Fruit fly (Drosophila melanogaster) whole organism, embryonic: ENCODE data around the gene Cdc42.

Source experiments
- CG11085 ChIP-seq: fragments of 200-800 bp; sonication (Bioruptor generic); IDR thresholded peaks from 2 replicates; pipeline ENCODE4 v1.3.6; 2022; ENCODE audit warnings: missing biosample characterization, missing genetic modification characterization
- CG11093 ChIP-seq: fragments of 200-800 bp; sonication (Bioruptor generic); IDR thresholded peaks from 3 replicates; pipeline ENCODE4 v1.3.6; 2022; ENCODE audit warnings: missing biosample characterization, missing genetic modification characterization
- CG12071 ChIP-seq: fragments of 200-800 bp; sonication (Bioruptor generic); optimal IDR thresholded peaks from 3 replicates; lab custom pipeline; 2018; ENCODE audit warnings: missing biosample characterization, mild to moderate bottlenecking, missing genetic modification characterization
- CG12219 ChIP-seq: fragments of 200-800 bp; sonication (Bioruptor generic); optimal IDR thresholded peaks from 3 replicates; lab custom pipeline; 2018; ENCODE audit warnings: missing biosample characterization, mild to moderate bottlenecking, missing genetic modification characterization
- CG13123 ChIP-seq: fragments of 200-800 bp; sonication (Bioruptor generic); optimal IDR thresholded peaks from 2 replicates; lab custom pipeline; 2016; ENCODE audit warnings: missing biosample characterization, missing genetic modification characterization
- CG13424 ChIP-seq: fragments of 200-800 bp; sonication (Bioruptor generic); optimal IDR thresholded peaks from 2 replicates; lab custom pipeline; 2019; ENCODE audit warnings: missing biosample characterization, mild to moderate bottlenecking, missing genetic modification characterization, moderate library complexity
- CG14014 ChIP-seq: fragments of 200-800 bp; sonication (Bioruptor generic); IDR thresholded peaks from 2 replicates; pipeline ENCODE4 v1.3.6; 2022; ENCODE audit warnings: missing biosample characterization, missing genetic modification characterization
- CG14667 ChIP-seq: fragments of 200-800 bp; sonication (Bioruptor generic); IDR thresholded peaks from 2 replicates; pipeline ENCODE4 v1.3.6; 2022; ENCODE audit warnings: missing biosample characterization, missing genetic modification characterization
- CG15696 ChIP-seq: fragments of 200-800 bp; sonication (Bioruptor generic); optimal IDR thresholded peaks from 2 replicates; lab custom pipeline; 2019; ENCODE audit warnings: missing biosample characterization, mild to moderate bottlenecking, missing genetic modification characterization, moderate library complexity
- CG1603 ChIP-seq: fragments of 200-800 bp; sonication (Bioruptor generic); optimal IDR thresholded peaks from 2 replicates; lab custom pipeline; 2019; ENCODE audit warnings: missing biosample characterization, mild to moderate bottlenecking, missing genetic modification characterization, moderate library complexity
- CG16779 ChIP-seq: fragments of 200-800 bp; sonication (Bioruptor generic); IDR thresholded peaks from 2 replicates; pipeline ENCODE4 v1.3.6; 2022; ENCODE audit warnings: missing biosample characterization, missing genetic modification characterization
- CG17359 ChIP-seq: fragments of 200-800 bp; sonication (Bioruptor generic); optimal IDR thresholded peaks from 3 replicates; lab custom pipeline; 2018; ENCODE audit warnings: missing biosample characterization, mild to moderate bottlenecking, missing genetic modification characterization, moderate library complexity
- CG17802 ChIP-seq: fragments of 200-800 bp; sonication (Bioruptor generic); optimal IDR thresholded peaks from 2 replicates; lab custom pipeline; 2018; ENCODE audit warnings: missing biosample characterization, mild to moderate bottlenecking, missing genetic modification characterization, moderate library complexity
- CG17829 ChIP-seq: fragments of 200-800 bp; optimal IDR thresholded peaks from 2 replicates; lab custom pipeline; 2019; ENCODE audit warnings: missing biosample characterization, mild to moderate bottlenecking, missing genetic modification characterization, moderate library complexity
- CG18262 ChIP-seq: fragments of 200-800 bp; optimal IDR thresholded peaks from 3 replicates; lab custom pipeline; 2019; ENCODE audit warnings: missing biosample characterization, mild to moderate bottlenecking, missing genetic modification characterization, moderate library complexity
- CG18599 ChIP-seq: fragments of 200-800 bp; sonication (Bioruptor generic); optimal IDR thresholded peaks from 3 replicates; lab custom pipeline; 2017; ENCODE audit warnings: missing biosample characterization, missing genetic modification characterization, mild to moderate bottlenecking, moderate library complexity, missing genetic modification reagents
- CG2678 ChIP-seq: fragments of 200-800 bp; sonication (Bioruptor generic); optimal IDR thresholded peaks from 3 replicates; lab custom pipeline; 2019; ENCODE audit warnings: missing biosample characterization, mild to moderate bottlenecking, missing genetic modification characterization, moderate library complexity
- CG8281 ChIP-seq: fragments of 200-800 bp; sonication (Bioruptor generic); optimal IDR thresholded peaks from 2 replicates; lab custom pipeline; 2018; ENCODE audit warnings: missing biosample characterization, mild to moderate bottlenecking, missing genetic modification characterization, moderate library complexity
- CG8765 ChIP-seq: fragments of 200-800 bp; sonication (Bioruptor generic); IDR thresholded peaks from 2 replicates; pipeline ENCODE4 v1.3.6; 2022; ENCODE audit warnings: missing biosample characterization, missing genetic modification characterization
- Gsc ChIP-seq: fragments of 200-800 bp; sonication (Bioruptor generic); IDR thresholded peaks from 2 replicates; pipeline ENCODE4 v1.3.6; 2022; ENCODE audit warnings: missing biosample characterization, missing genetic modification characterization
- HmgD ChIP-seq: fragments of 200-800 bp; sonication (Bioruptor generic); optimal IDR thresholded peaks from 3 replicates; lab custom pipeline; 2016; ENCODE audit warnings: missing biosample characterization, missing genetic modification characterization
- Hr51 ChIP-seq, 2 experiments: fragments of 200-800 bp; sonication (Bioruptor generic); optimal IDR thresholded peaks; 2 replicates in 1 of 2; 3 replicates in 1 of 2; lab custom pipeline; 2016 to 2018; ENCODE audit warnings: missing biosample characterization in 2 of 2, missing genetic modification characterization in 2 of 2, mild to moderate bottlenecking in 1 of 2, moderate library complexity in 1 of 2
- MESR4 ChIP-seq: fragments of 200-800 bp; sonication (Bioruptor generic); optimal IDR thresholded peaks from 2 replicates; lab custom pipeline; 2018; ENCODE audit warnings: missing biosample characterization, mild to moderate bottlenecking, missing genetic modification characterization, moderate library complexity
- Med ChIP-seq: fragments of 200-800 bp; sonication (Bioruptor generic); peaks from one replicate; lab custom pipeline; 2016; ENCODE audit warnings: missing biosample characterization, missing genetic modification characterization, mild to moderate bottlenecking, inconsistent platforms, moderate library complexity
- NFAT ChIP-seq: fragments of 200-800 bp; sonication (Bioruptor generic); IDR thresholded peaks from 2 replicates; pipeline ENCODE4 v1.3.6; 2022; ENCODE audit warnings: missing biosample characterization, missing genetic modification characterization
- Opbp ChIP-seq: fragments of 200-800 bp; sonication (Bioruptor generic); IDR thresholded peaks from 3 replicates; pipeline ENCODE4 v1.3.6; 2022; ENCODE audit warnings: missing biosample characterization, missing genetic modification characterization; ENCODE audit not compliant: partially characterized antibody
- Sin3A ChIP-seq: fragments of >200 bp; optimal IDR thresholded peaks from 2 replicates; lab custom pipeline; 2018
- Sox100B ChIP-seq: fragments of 200-800 bp; sonication (Bioruptor generic); optimal IDR thresholded peaks from 3 replicates; lab custom pipeline; 2018; ENCODE audit warnings: missing biosample characterization, mild to moderate bottlenecking, missing genetic modification characterization
- Sry-β ChIP-seq: fragments of 200-800 bp; sonication (Bioruptor generic); optimal IDR thresholded peaks from 2 replicates; lab custom pipeline; 2018; ENCODE audit warnings: missing biosample characterization, mild to moderate bottlenecking, missing genetic modification characterization, moderate library complexity
- abd-A ChIP-seq: fragments of 200-800 bp; sonication (Bioruptor generic); optimal IDR thresholded peaks from 3 replicates; lab custom pipeline; 2019; ENCODE audit warnings: missing biosample characterization, mild to moderate bottlenecking, missing genetic modification characterization, moderate library complexity
- amos ChIP-seq: fragments of 200-800 bp; sonication (Bioruptor generic); IDR thresholded peaks from 2 replicates; pipeline ENCODE4 v1.3.6; 2022; ENCODE audit warnings: missing biosample characterization, missing genetic modification characterization; ENCODE audit not compliant: partially characterized antibody
- ara ChIP-seq: fragments of 200-800 bp; sonication (Bioruptor generic); IDR thresholded peaks from 2 replicates; pipeline ENCODE4 v1.3.6; 2022; ENCODE audit warnings: missing biosample characterization, missing genetic modification characterization
- az2 ChIP-seq: fragments of 200-800 bp; sonication (Bioruptor generic); optimal IDR thresholded peaks from 3 replicates; lab custom pipeline; 2016; ENCODE audit warnings: missing biosample characterization, missing genetic modification characterization
- br ChIP-seq: fragments of >200 bp; optimal IDR thresholded peaks from 2 replicates; lab custom pipeline; 2017
- chinmo ChIP-seq: fragments of 200-800 bp; sonication (Bioruptor generic); IDR thresholded peaks from 4 replicates; pipeline ENCODE4 v1.3.6; 2022; ENCODE audit warnings: missing biosample characterization, missing genetic modification characterization; ENCODE audit not compliant: partially characterized antibody
- da ChIP-seq: fragments of 200-800 bp; sonication (Bioruptor generic); optimal IDR thresholded peaks from 2 replicates; lab custom pipeline; 2016; ENCODE audit warnings: missing biosample characterization, missing genetic modification characterization
- dan ChIP-seq: fragments of 200-800 bp; sonication (Bioruptor generic); IDR thresholded peaks from 2 replicates; pipeline ENCODE4 v1.3.6; 2022; ENCODE audit warnings: missing biosample characterization, missing genetic modification characterization
- dmrt99B ChIP-seq: fragments of 200-800 bp; sonication (Bioruptor generic); optimal IDR thresholded peaks from 2 replicates; lab custom pipeline; 2018; ENCODE audit warnings: missing biosample characterization, mild to moderate bottlenecking, missing genetic modification characterization, moderate library complexity
- ewg ChIP-seq: fragments of 200-800 bp; sonication (Bioruptor generic); optimal IDR thresholded peaks from 3 replicates; lab custom pipeline; 2017; ENCODE audit warnings: mild to moderate bottlenecking, missing biosample characterization, missing genetic modification reagents, missing genetic modification characterization
- fd102C ChIP-seq: fragments of 200-800 bp; sonication (Bioruptor generic); optimal IDR thresholded peaks from 2 replicates; lab custom pipeline; 2018; ENCODE audit warnings: missing biosample characterization, mild to moderate bottlenecking, missing genetic modification characterization, moderate library complexity
- lbe ChIP-seq: fragments of 200-800 bp; sonication (Bioruptor generic); optimal IDR thresholded peaks from 2 replicates; lab custom pipeline; 2016; ENCODE audit warnings: missing biosample characterization, mild to moderate bottlenecking, missing genetic modification characterization
- lilli ChIP-seq: fragments of 200-800 bp; sonication (Bioruptor generic); optimal IDR thresholded peaks from 3 replicates; lab custom pipeline; 2016; ENCODE audit warnings: missing biosample characterization, missing genetic modification characterization
- peb ChIP-seq: fragments of 200-800 bp; sonication (Bioruptor generic); IDR thresholded peaks from 2 replicates; pipeline ENCODE4 v1.3.6; 2022; ENCODE audit warnings: missing biosample characterization, missing genetic modification characterization
- pnt ChIP-seq: fragments of 200-800 bp; sonication (Bioruptor generic); optimal IDR thresholded peaks from 3 replicates; lab custom pipeline; 2016; ENCODE audit warnings: missing biosample characterization, missing genetic modification characterization
- pum ChIP-seq: fragments of 200-800 bp; sonication (Bioruptor generic); optimal IDR thresholded peaks from 2 replicates; lab custom pipeline; 2016; ENCODE audit warnings: missing biosample characterization, missing genetic modification characterization
- tin ChIP-seq: fragments of 200-800 bp; sonication (Bioruptor generic); optimal IDR thresholded peaks from 3 replicates; lab custom pipeline; 2016; ENCODE audit warnings: missing biosample characterization, missing genetic modification characterization
- trem ChIP-seq: fragments of 200-800 bp; optimal IDR thresholded peaks from 3 replicates; lab custom pipeline; 2019; ENCODE audit warnings: missing biosample characterization, mild to moderate bottlenecking, missing genetic modification characterization, moderate library complexity
- unc-4 ChIP-seq: fragments of 200-800 bp; sonication (Bioruptor generic); IDR thresholded peaks from 2 replicates; pipeline ENCODE4 v1.3.6; 2022; ENCODE audit warnings: missing biosample characterization, missing genetic modification characterization; ENCODE audit not compliant: partially characterized antibody
- unpg ChIP-seq: fragments of 200-800 bp; sonication (Bioruptor generic); optimal IDR thresholded peaks from 3 replicates; lab custom pipeline; 2018; ENCODE audit warnings: missing biosample characterization, mild to moderate bottlenecking, missing genetic modification characterization, moderate library complexity
- zfh2 ChIP-seq: fragments of 200-800 bp; sonication (Bioruptor generic); optimal IDR thresholded peaks from 2 replicates; lab custom pipeline; 2016; ENCODE audit warnings: missing biosample characterization, missing genetic modification characterization

Gene Cdc42

dm6 chrX:19666991-19667409, 29.9 kb upstream of the Cdc42 start, which contains the start of gene Zw (continued):
- TF ChIP-seq NFAT (peak; percentile 81), Gsc (GFP tag; lab: Robert Waterston, UW) (0 out of 2 replicates have a peak, but pooled peaks have one; percentile 16), CG15696 (peak; percentile 51), ara (GFP tag; lab: Robert Waterston, UW) (peak; percentile 36; the same call in 1 of the 2 replicates), CG18262 (tag; lab: Kevin White, UChicago) (peak; percentile 24), ewg (GFP tag; lab: Kevin White, UChicago) (no peak), da (GFP tag; lab: Kevin White, UChicago) (no peak), pum (GFP tag; lab: Kevin White, UChicago) (peak; percentile 19), CG17829 (tag; lab: Kevin White, UChicago) (peak; percentile 18), Sox100B (GFP tag; lab: Kevin White, UChicago) (no peak), CG17359 (peak; percentile 31), pnt (peak; percentile 30), peb (GFP tag; lab: Robert Waterston, UW) (no peak), lilli (peak; percentile 63), CG8765 (GFP tag; lab: Robert Waterston, UW) (no peak; the same call in 1 of the 2 replicates), CG13424 (tag; lab: Kevin White, UChicago) (peak; percentile 39), CG17802 (tag; lab: Kevin White, UChicago) (no peak), CG14667 (GFP tag; lab: Robert Waterston, UW) (peak; percentile 62), zfh2 (GFP tag; lab: Kevin White, UChicago) (peak; percentile 59), CG16779 (GFP tag; lab: Robert Waterston, UW) (no peak), lbe (GFP tag; lab: Kevin White, UChicago) (peak; percentile 40), Med (peak; percentile 88), trem (tag; lab: Kevin White, UChicago) (peak; percentile 20), HmgD (no peak), fd102C (GFP tag; lab: Kevin White, UChicago) (no peak), Sin3A (no peak), az2 (GFP tag; lab: Kevin White, UChicago) (peak; percentile 45), chinmo (peak; percentile 95), CG14014 (GFP tag; lab: Robert Waterston, UW) (peak; percentile 35; the same call in 1 of the 2 replicates), CG12219 (peak; percentile 28), CG2678 (peak; percentile 57), CG1603 (peak; percentile 53), CG11085 (peak; percentile 60), CG8281 (tag; lab: Kevin White, UChicago) (no peak), CG12071 (peak; percentile 9), Sry-β (GFP tag; lab: Kevin White, UChicago) (no peak), unpg (peak; percentile 29), abd-A (tag; lab: Kevin White, UChicago) (no peak), dmrt99B (tag; lab: Kevin White, UChicago) (peak; percentile 40), MESR4 (GFP tag; lab: Kevin White, UChicago) (no peak), unc-4 (GFP tag; lab: Robert Waterston, UW) (no peak), Opbp (GFP tag; lab: Robert Waterston, UW) (peak; percentile 80), tin (GFP tag; lab: Kevin White, UChicago) (peak; percentile 56), CG18599 (GFP tag; lab: Kevin White, UChicago) (peak; percentile 14), amos (GFP tag; lab: Robert Waterston, UW) (peak; percentile 67), dan (GFP tag; lab: Robert Waterston, UW) (0 out of 2 replicates have a peak, but pooled peaks have one; percentile 8), CG13123 (GFP tag; lab: Kevin White, UChicago) (no peak), br (lab: Kevin White, UChicago) (no peak), CG11093 (GFP tag; lab: Robert Waterston, UW) (no peak; the same call in 2 of the 3 replicates), Hr51 (GFP tag; optimal IDR thresholded peaks at IDR 0.05; lab: Kevin White, UChicago) (peak; percentile 2 to 3)
